Fruit fly (Drosophila melanogaster) whole organism, prepupa: ENCODE results near the gene CG6254.

Experiments
- Blimp-1 ChIP-seq: fragments of 200-800 bp; sonication (Bioruptor generic); optimal IDR thresholded peaks from 3 replicates; lab custom pipeline; 2017; ENCODE audit warnings: missing biosample characterization, missing genetic modification characterization, mild to moderate bottlenecking, moderate library complexity, missing genetic modification reagents
- CG16779 ChIP-seq: fragments of 200-800 bp; sonication (Bioruptor generic); optimal IDR thresholded peaks from 3 replicates; lab custom pipeline; 2017; ENCODE audit warnings: missing biosample characterization, mild to moderate bottlenecking, missing genetic modification characterization
- CG7368 ChIP-seq: fragments of 200-800 bp; sonication (Bioruptor generic); optimal IDR thresholded peaks from 3 replicates; lab custom pipeline; 2016; ENCODE audit warnings: missing biosample characterization, missing genetic modification characterization
- Lpt ChIP-seq: fragments of 200-800 bp; sonication (Bioruptor generic); optimal IDR thresholded peaks from 3 replicates; lab custom pipeline; 2016; ENCODE audit warnings: missing biosample characterization, missing genetic modification characterization

DNA sequence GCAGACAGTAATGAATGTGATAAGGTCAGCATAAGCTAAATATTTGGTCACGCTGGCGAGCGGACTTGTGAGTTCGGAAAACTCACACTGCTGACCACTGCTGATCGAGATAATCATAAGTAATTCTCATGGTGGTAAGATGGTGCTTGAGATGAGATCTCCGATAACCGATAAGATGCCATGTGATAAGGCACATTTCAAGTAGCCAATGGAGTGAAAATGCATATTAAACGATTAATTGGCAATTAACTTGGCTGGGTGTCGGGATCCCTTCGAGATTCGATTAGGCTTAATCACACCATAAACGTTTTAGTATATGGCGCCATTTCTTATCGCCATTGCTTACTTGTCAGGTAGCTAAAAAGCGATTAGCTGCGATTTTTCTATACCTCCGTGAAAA, 47.4 kb downstream of the CG6254 start:
- TF ChIP-seq Blimp-1 (GFP tag; lab: Kevin White, UChicago) (no peak), CG7368 (GFP tag; lab: Kevin White, UChicago) (no peak), Lpt (GFP tag; lab: Kevin White, UChicago) (no peak), CG16779 (tag; lab: Kevin White, UChicago) (no peak)
